Worm (Caenorhabditis elegans): ENCODE results near the gene nlp-18.

The nlp-18 gene

DNA sequence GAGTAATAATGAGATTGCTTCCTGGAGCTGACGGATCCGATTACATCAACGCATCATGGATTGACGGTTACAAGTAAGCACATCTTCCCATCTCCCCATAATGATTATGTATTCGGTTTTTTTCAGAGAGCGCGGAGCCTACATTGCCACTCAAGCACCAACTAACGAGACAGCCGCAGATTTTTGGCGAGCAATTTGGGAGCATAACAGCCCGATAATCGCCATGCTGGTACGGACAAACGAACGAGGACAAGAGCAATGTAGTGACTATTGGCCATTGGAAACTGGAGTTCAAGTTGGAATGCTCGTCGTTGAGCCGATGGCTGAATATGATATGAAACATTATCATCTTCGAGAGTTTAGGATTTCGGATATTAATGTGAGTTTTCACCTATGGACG, 19.3 kb downstream of the nlp-18 start:
- no peak for TF ChIP-seq nhr-10 (tag; optimal IDR thresholded peaks at IDR 0.05)
- peak; percentile 92 for TF ChIP-seq aha-1 (tag)

DNA sequence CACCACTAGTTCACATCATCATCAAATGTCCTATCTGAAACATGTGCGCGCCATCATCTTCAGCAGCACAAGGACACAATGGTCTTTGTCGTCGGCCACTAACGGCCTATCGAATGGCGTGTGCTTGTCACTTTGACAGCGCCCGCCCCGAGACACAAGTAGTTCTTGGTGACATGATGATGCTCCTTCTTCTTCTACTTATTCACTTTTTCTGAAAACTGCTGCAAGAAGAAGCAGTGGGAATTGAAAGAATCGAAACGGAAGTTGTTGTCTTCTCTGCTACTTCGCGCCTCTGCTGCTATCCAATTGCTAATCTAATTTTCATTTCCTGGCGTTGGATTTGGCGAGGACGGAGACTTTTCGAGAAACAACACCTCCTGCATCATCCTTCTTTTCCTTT, 25.8 kb downstream of the nlp-18 start:
- TF ChIP-seq unc-62 (GFP tag; optimal IDR thresholded peaks at IDR 0.05 in 1 of 2) (peak in 1 of 2 experiments; percentile 94), unc-62 (tag; optimal IDR thresholded peaks at IDR 0.05) (no peak), ceh-28 (tag; optimal IDR thresholded peaks at IDR 0.05) (no peak)

DNA sequence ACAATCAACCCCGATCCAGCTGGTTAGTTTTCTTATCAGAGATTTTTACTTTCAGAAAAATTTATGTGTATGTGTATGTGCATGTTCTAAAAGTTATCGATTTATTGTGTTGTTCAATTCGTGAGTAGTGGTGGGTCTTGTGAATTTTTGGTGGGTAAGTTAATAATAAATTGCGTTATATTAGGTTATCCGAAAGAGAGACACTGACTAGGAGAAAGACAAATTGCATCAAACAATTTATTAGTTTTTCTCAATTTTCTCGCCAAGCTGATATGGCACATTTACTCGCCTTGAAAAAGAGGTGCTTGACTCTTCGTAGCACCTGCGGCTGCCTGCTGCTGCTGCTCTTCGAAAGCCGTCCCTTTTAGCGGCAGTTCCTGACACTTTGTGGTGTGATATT, 31.1 kb downstream of the nlp-18 start:
- TF ChIP-seq F44E2.7 (GFP tag; IDR thresholded peaks at IDR 0.05) (no peak), pqm-1 (tag; optimal IDR thresholded peaks at IDR 0.05) (no peak), ces-1 (GFP tag; optimal IDR thresholded peaks at IDR 0.05) (peak; percentile 49), lin-15B (tag; optimal IDR thresholded peaks at IDR 0.05) (no peak), R02D3.7 (tag; optimal IDR thresholded peaks at IDR 0.05) (no peak), ztf-11 (tag; optimal IDR thresholded peaks at IDR 0.05) (no peak), gei-8 (GFP tag; optimal IDR thresholded peaks at IDR 0.05) (no peak), dmd-9 (GFP tag; IDR thresholded peaks at IDR 0.05) (no peak), lir-3 (tag; optimal IDR thresholded peaks at IDR 0.05) (no peak), hlh-30 (tag; optimal IDR thresholded peaks at IDR 0.05; ENCODE audit: insufficient read depth) (no peak), mdl-1 (tag; optimal IDR thresholded peaks at IDR 0.05) (no peak), nhr-10 (tag; optimal IDR thresholded peaks at IDR 0.05) (no peak), Y48G9A.11 (GFP tag; IDR thresholded peaks at IDR 0.05) (no peak), zip-2 (tag; optimal IDR thresholded peaks at IDR 0.05) (no peak), fkh-10 (GFP tag; optimal IDR thresholded peaks at IDR 0.05) (no peak), F26F4.8 (GFP tag; conservative IDR thresholded peaks at IDR 0.05) (no peak), aly-2 (tag; optimal IDR thresholded peaks at IDR 0.05) (no peak), unc-39 (tag; optimal IDR thresholded peaks at IDR 0.05) (no peak), saeg-2 (GFP tag; IDR thresholded peaks at IDR 0.05) (no peak), set-16 (GFP tag; IDR thresholded peaks at IDR 0.05) (0 out of 2 replicates have a peak, but pooled peaks have one; percentile 6), daf-16 (GFP tag; optimal IDR thresholded peaks at IDR 0.05) (no peak), daf-16 (tag; optimal IDR thresholded peaks at IDR 0.05) (no peak), aha-1 (tag) (peak; percentile 63)

DNA sequence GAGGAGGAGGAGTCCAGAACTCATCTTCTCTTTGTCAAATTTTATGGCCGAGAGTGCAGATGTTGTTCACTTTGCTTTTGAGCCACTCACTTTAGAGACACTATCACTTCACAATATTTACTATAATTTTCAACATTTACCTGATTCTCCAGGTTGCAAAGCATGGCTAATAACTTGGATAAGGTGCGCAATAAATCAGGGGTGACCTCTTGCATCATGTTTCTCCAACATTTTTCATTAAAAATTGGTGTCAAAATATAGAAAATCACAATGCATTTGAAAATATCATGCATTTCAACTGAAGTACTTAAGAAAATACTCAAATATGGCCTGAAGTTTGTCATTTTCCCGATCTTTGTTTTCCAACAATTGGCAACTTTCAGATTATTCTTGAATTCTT, 34.6 kb downstream of the nlp-18 start:
- TF ChIP-seq snpc-1.2 (GFP tag; IDR thresholded peaks at IDR 0.05) (no peak), nhr-48 (tag; optimal IDR thresholded peaks at IDR 0.05) (no peak), unc-62 (GFP tag; optimal IDR thresholded peaks at IDR 0.05 in 1 of 2) (peak in 1 of 2 experiments; percentile 97), unc-62 (tag; optimal IDR thresholded peaks at IDR 0.05) (no peak), daf-12 (tag; optimal IDR thresholded peaks at IDR 0.05) (no peak), T26A8.4 (GFP tag; IDR thresholded peaks at IDR 0.05) (no peak), fkh-10 (GFP tag; optimal IDR thresholded peaks at IDR 0.05) (no peak), mes-2 (tag; optimal IDR thresholded peaks at IDR 0.05; ENCODE audit: poor library complexity, severe bottlenecking) (no peak), ceh-28 (tag; optimal IDR thresholded peaks at IDR 0.05) (no peak)

DNA sequence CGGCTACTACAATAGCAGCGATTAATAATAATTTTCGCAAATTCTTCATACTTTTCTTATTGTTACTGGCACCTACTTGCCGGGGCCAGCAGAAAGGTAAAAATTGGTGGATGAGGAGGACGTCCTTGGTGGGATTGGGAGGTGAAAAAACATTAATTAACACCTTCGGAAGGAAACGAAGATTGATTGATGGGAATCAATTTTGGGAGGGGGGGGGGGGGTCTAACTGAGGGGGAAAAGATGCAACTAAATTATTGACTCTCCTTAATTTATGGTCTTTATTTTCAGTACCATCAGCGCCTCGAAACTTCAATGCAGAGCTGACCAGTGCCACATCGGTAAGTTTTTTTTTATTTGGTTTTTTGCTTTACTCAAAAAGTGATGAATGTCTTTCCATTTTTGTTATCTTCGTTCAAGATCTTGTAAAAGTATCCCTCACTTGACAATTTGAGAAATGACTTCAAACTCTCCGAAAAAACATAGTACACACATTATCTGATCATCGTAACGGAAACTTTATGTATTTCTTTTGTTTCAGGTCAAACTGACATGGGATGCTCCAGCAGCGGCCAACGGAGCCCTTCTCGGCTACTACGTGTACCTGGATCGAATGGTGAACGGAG, 36.5 kb downstream of the nlp-18 start:
- TF ChIP-seq aha-1 (tag) (peak; percentile 71), daf-12 (tag; optimal IDR thresholded peaks at IDR 0.05) (no peak), unc-62 (GFP tag; optimal IDR thresholded peaks at IDR 0.05 in 1 of 2) (peak in 1 of 2 experiments; percentile 77), unc-62 (tag; optimal IDR thresholded peaks at IDR 0.05) (no peak), F37D6.2 (tag; optimal IDR thresholded peaks at IDR 0.05) (no peak), unc-39 (tag; optimal IDR thresholded peaks at IDR 0.05) (no peak), egl-43 (GFP tag; IDR thresholded peaks at IDR 0.05) (no peak)

All from whole organism, L4 larva.